Worm (Caenorhabditis elegans): ENCODE data around the gene F19B6.10.

F19B6.10 gene

ce11 chrIV:12334708-12335107, 2.3 kb upstream of the F19B6.10 start (continued):
- TF ChIP-seq bed-2 (GFP tag; IDR thresholded peaks at IDR 0.05) (no peak), B0261.1 (tag; optimal IDR thresholded peaks at IDR 0.05) (no peak), xnd-1 (tag; optimal IDR thresholded peaks at IDR 0.05) (no peak), F37B4.10 (GFP tag; IDR thresholded peaks at IDR 0.05) (no peak), snpc-3.4 (tag; optimal IDR thresholded peaks at IDR 0.05) (no peak), egl-18 (GFP tag; IDR thresholded peaks at IDR 0.05) (no peak), lin-54 (GFP tag; optimal IDR thresholded peaks at IDR 0.05) (peak; percentile 26), gei-17 (GFP tag; optimal IDR thresholded peaks at IDR 0.05) (no peak), F55B11.4 (tag; optimal IDR thresholded peaks at IDR 0.05; ENCODE audit: borderline replicate concordance, insufficient read depth) (no peak), F49E8.2 (tag; optimal IDR thresholded peaks at IDR 0.05; ENCODE audit: insufficient read depth) (no peak)

ce11 chrIV:12335248-12335647, 1.7 kb upstream of the F19B6.10 start:
- 0 out of 2 replicates have a peak, but pooled peaks have one; percentile 29 for TF ChIP-seq nfyb-1 (GFP tag; IDR thresholded peaks at IDR 0.05)
- peak; percentile 74 for TF ChIP-seq zfh-2 (GFP tag; conservative IDR thresholded peaks at IDR 0.05)
- peak; percentile 18; the same call in 1 of the 2 replicates for TF ChIP-seq hmg-1.2 (GFP tag; IDR thresholded peaks at IDR 0.05)
- TF ChIP-seq D2030.7 (GFP tag; IDR thresholded peaks at IDR 0.05) = 0 out of 2 replicates have a peak, but pooled peaks have one; percentile 22
- peak; percentile 10 for TF ChIP-seq attf-5 (GFP tag; optimal IDR thresholded peaks at IDR 0.05)
- no peak for TF ChIP-seq B0019.2 (GFP tag; conservative IDR thresholded peaks at IDR 0.05)
- no peak for TF ChIP-seq lin-40 (tag; optimal IDR thresholded peaks at IDR 0.05)
- peak; percentile 80; the same call in 1 of the 2 replicates for TF ChIP-seq cebp-2 (GFP tag; IDR thresholded peaks at IDR 0.05)
- no peak for TF ChIP-seq cebp-1 (GFP tag; IDR thresholded peaks at IDR 0.05)
- peak; percentile 41 for TF ChIP-seq cebp-1 (tag; optimal IDR thresholded peaks at IDR 0.05)
- TF ChIP-seq nhr-80 (tag; optimal IDR thresholded peaks at IDR 0.05) = peak; percentile 25

ce11 chrIV:12335798-12336197, 1.2 kb upstream of the F19B6.10 start, which contains the start of gene F19B6.1:
Gene F19B6.1 (minus strand): TSS chrIV:12336075.
- TF ChIP-seq xnd-1 (tag; optimal IDR thresholded peaks at IDR 0.05) (peak; percentile 25), ztf-18 (tag; optimal IDR thresholded peaks at IDR 0.05) (no peak), him-1 (tag; optimal IDR thresholded peaks at IDR 0.05) (no peak), F33H1.4 (GFP tag; IDR thresholded peaks at IDR 0.05) (peak; percentile 62), Y79H2A.3 (GFP tag; conservative IDR thresholded peaks at IDR 0.05) (no peak), madf-8 (GFP tag; conservative IDR thresholded peaks at IDR 0.05) (0 out of 2 replicates have a peak, but pooled peaks have one; percentile 14), nhr-27 (tag; optimal IDR thresholded peaks at IDR 0.05) (no peak), nfya-2 (GFP tag; IDR thresholded peaks at IDR 0.05) (no peak), madf-10 (tag; optimal IDR thresholded peaks at IDR 0.05) (no peak), bed-2 (GFP tag; IDR thresholded peaks at IDR 0.05) (no peak), attf-3 (GFP tag; conservative IDR thresholded peaks at IDR 0.05) (no peak), ceh-58 (GFP tag; IDR thresholded peaks at IDR 0.05) (no peak), lsl-1 (GFP tag; optimal IDR thresholded peaks at IDR 0.05) (peak; percentile 52), B0336.3 (GFP tag; IDR thresholded peaks at IDR 0.05) (no peak), dpl-1 (GFP tag; optimal IDR thresholded peaks at IDR 0.05) (no peak), ztf-22 (GFP tag; optimal IDR thresholded peaks at IDR 0.05) (no peak)

ce11 chrIV:12340885-12341284, 3.9 kb downstream of the F19B6.10 start:
- TF ChIP-seq attf-6 (GFP tag; IDR thresholded peaks at IDR 0.05) = no peak
- no peak for TF ChIP-seq sea-2 (GFP tag; IDR thresholded peaks at IDR 0.05)
- TF ChIP-seq D2030.7 (GFP tag; IDR thresholded peaks at IDR 0.05) = no peak
- TF ChIP-seq lsy-27 (tag; optimal IDR thresholded peaks at IDR 0.05; ENCODE audit: borderline replicate concordance, insufficient read depth) = no peak
- no peak for TF ChIP-seq Y79H2A.3 (GFP tag; conservative IDR thresholded peaks at IDR 0.05)
- no peak for TF ChIP-seq C17E4.6 (GFP tag; IDR thresholded peaks at IDR 0.05)
- no peak for TF ChIP-seq F23B12.7 (tag; optimal IDR thresholded peaks at IDR 0.05; ENCODE audit: insufficient read depth)

All from whole organism, young adult.